Worm (Caenorhabditis elegans) whole organism, L2 larva: ENCODE data around the gene old-2.
A peak's percentile ranks its signal among the peaks of the same experiment; 100 is the strongest.

Experiments
- C34F6.9 ChIP-seq: fragments of 150-350 bp; optimal IDR thresholded peaks from 2 replicates; lab custom pipeline; 2014; ENCODE audit warnings: missing biosample characterization, missing genetic modification characterization
- F13H6.1 ChIP-seq: sonication (generic microtip); optimal IDR thresholded peaks from 2 replicates; lab custom pipeline; 2016; ENCODE audit warnings: missing genetic modification characterization, missing compliant biosample characterization
- R02D3.7 ChIP-seq: fragments of 150-350 bp; optimal IDR thresholded peaks from 2 replicates; lab custom pipeline; 2014; ENCODE audit warnings: missing biosample characterization, missing genetic modification characterization
- Y55F3AM.14 ChIP-seq: fragments of 200-800 bp; sonication (Bioruptor generic); optimal IDR thresholded peaks from 2 replicates; lab custom pipeline; 2018; ENCODE audit warnings: mild to moderate bottlenecking, missing genetic modification characterization, missing compliant biosample characterization
- ZK546.5 ChIP-seq: sonication (generic microtip); optimal IDR thresholded peaks from 2 replicates; lab custom pipeline; 2017; ENCODE audit warnings: missing biosample characterization, missing genetic modification characterization
- aly-2 ChIP-seq: fragments of 150-350 bp; optimal IDR thresholded peaks from 2 replicates; lab custom pipeline; 2014; ENCODE audit warnings: missing biosample characterization, missing genetic modification characterization
- ama-1 ChIP-seq: fragments of 150-350 bp; optimal IDR thresholded peaks from 2 replicates; lab custom pipeline; 2018; ENCODE audit warnings: inconsistent platforms
- crh-2 ChIP-seq: sonication (generic microtip); optimal IDR thresholded peaks from 2 replicates; lab custom pipeline; 2017; ENCODE audit warnings: missing biosample characterization, missing genetic modification characterization
- dmd-4 ChIP-seq: sonication (generic microtip); optimal IDR thresholded peaks from 2 replicates; lab custom pipeline; 2017; ENCODE audit warnings: missing biosample characterization, missing genetic modification characterization
- elt-3 ChIP-seq: sonication (generic microtip); optimal IDR thresholded peaks from 2 replicates; lab custom pipeline; 2017; ENCODE audit warnings: missing biosample characterization, missing genetic modification characterization
- fos-1 ChIP-seq: fragments of 150-350 bp; optimal IDR thresholded peaks from 2 replicates; lab custom pipeline; 2014; ENCODE audit warnings: missing biosample characterization, missing genetic modification characterization
- lin-39 ChIP-seq: fragments of 150-350 bp; optimal IDR thresholded peaks from 2 replicates; lab custom pipeline; 2014; ENCODE audit warnings: missing biosample characterization, missing genetic modification reagents, missing genetic modification characterization
- lsy-2 ChIP-seq, 2 experiments: fragments of 150-350 bp in 1 of 2; sonication (generic microtip) in 1 of 2; optimal IDR thresholded peaks; 2 replicates each; lab custom pipeline; 2014 to 2017; ENCODE audit warnings: missing biosample characterization in 2 of 2, missing genetic modification characterization in 2 of 2
- mbf-1 ChIP-seq: sonication (generic microtip); optimal IDR thresholded peaks from 2 replicates; lab custom pipeline; 2017; ENCODE audit warnings: missing biosample characterization, missing genetic modification characterization
- nhr-10 ChIP-seq: sonication (generic microtip); optimal IDR thresholded peaks from 2 replicates; lab custom pipeline; 2017; ENCODE audit warnings: missing biosample characterization, missing genetic modification characterization
- nhr-12 ChIP-seq: fragments of 150-350 bp; optimal IDR thresholded peaks from 2 replicates; lab custom pipeline; 2014; ENCODE audit warnings: missing biosample characterization, missing genetic modification characterization
- nhr-129 ChIP-seq: fragments of 150-350 bp; optimal IDR thresholded peaks from 2 replicates; lab custom pipeline; 2014; ENCODE audit warnings: missing biosample characterization, missing genetic modification characterization
- nhr-21 ChIP-seq: fragments of 150-350 bp; optimal IDR thresholded peaks from 2 replicates; lab custom pipeline; 2014; ENCODE audit warnings: missing biosample characterization, missing genetic modification characterization
- nhr-25 ChIP-seq: fragments of 150-350 bp; sonication (generic microtip); optimal IDR thresholded peaks from 3 replicates; lab custom pipeline; 2014; ENCODE audit warnings: missing biosample characterization, missing genetic modification characterization
- nhr-6 ChIP-seq: fragments of 150-350 bp; optimal IDR thresholded peaks from 2 replicates; lab custom pipeline; 2014; ENCODE audit warnings: missing biosample characterization, missing genetic modification characterization
- nhr-77 ChIP-seq: fragments of 150-350 bp; optimal IDR thresholded peaks from 2 replicates; lab custom pipeline; 2014; ENCODE audit warnings: missing biosample characterization, missing genetic modification characterization
- sma-3 ChIP-seq: sonication (generic microtip); optimal IDR thresholded peaks from 2 replicates; lab custom pipeline; 2016; ENCODE audit warnings: missing genetic modification reagents, missing genetic modification characterization, missing compliant biosample characterization
- sma-9 ChIP-seq, 2 experiments: fragments of 150-350 bp in 1 of 2; sonication (generic microtip) in 1 of 2; optimal IDR thresholded peaks; 2 replicates each; lab custom pipeline; 2014 to 2016; ENCODE audit warnings: missing genetic modification characterization in 2 of 2, mild to moderate bottlenecking in 1 of 2, missing biosample characterization in 1 of 2, missing compliant biosample characterization in 1 of 2, missing genetic modification reagents in 1 of 2, moderate library complexity in 1 of 2
- unc-62 ChIP-seq: fragments of 150-350 bp; optimal IDR thresholded peaks from 2 replicates; lab custom pipeline; 2014; ENCODE audit warnings: missing biosample characterization, missing genetic modification reagents, missing genetic modification characterization
- zag-1 ChIP-seq: fragments of 150-350 bp; optimal IDR thresholded peaks from 2 replicates; lab custom pipeline; 2014; ENCODE audit warnings: missing biosample characterization, missing genetic modification characterization
- ztf-1 ChIP-seq: fragments of 200-800 bp; sonication (Bioruptor generic); conservative IDR thresholded peaks from 2 replicates; pipeline ENCODE4 v1.3.6; 2022; ENCODE audit warnings: missing genetic modification characterization, missing compliant biosample characterization
- ztf-11 ChIP-seq: sonication (generic microtip); optimal IDR thresholded peaks from 2 replicates; lab custom pipeline; 2017; ENCODE audit warnings: missing biosample characterization, missing genetic modification characterization

Gene old-2

ce11 chrII:9826946-9827345 is 22.5 kb downstream of the old-2 start:
- TF ChIP-seq crh-2 (tag; lab: Kevin White, UChicago) (no peak), R02D3.7 (tag; lab: Kevin White, UChicago) (no peak)

ce11 chrII:9807519-9807972 is 41.9 kb downstream of the old-2 start, which contains the start of gene cyp-13A8:
cyp-13A8 (minus strand) TSS chrII:9807569.
- TF ChIP-seq C34F6.9 (tag; lab: Kevin White, UChicago) (no peak), sma-3 (no peak), fos-1 (tag; lab: Kevin White, UChicago) (peak; percentile 94), ZK546.5 (tag; lab: Kevin White, UChicago) (no peak), sma-9 (GFP tag; optimal IDR thresholded peaks at IDR 0.05; lab: Kevin White, UChicago) (peak; percentile 90), sma-9 (tag; optimal IDR thresholded peaks at IDR 0.05; lab: Kevin White, UChicago) (no peak), mbf-1 (tag; lab: Kevin White, UChicago) (no peak), crh-2 (tag; lab: Kevin White, UChicago) (peak; percentile 39), nhr-21 (no peak), dmd-4 (tag; lab: Kevin White, UChicago) (no peak), nhr-129 (peak; percentile 39), F13H6.1 (tag; lab: Kevin White, UChicago) (no peak), Y55F3AM.14 (GFP tag; lab: Kevin White, UChicago) (no peak)
- TF ChIP-seq, all 48 proteins: peak for 4

ce11 chrII:9803320-9803719 is 46.1 kb downstream of the old-2 start, which contains the start of gene cyp-13A7:
cyp-13A7 (plus strand) TSS chrII:9803620.
- no peak for TF ChIP-seq nhr-129
- TF ChIP-seq elt-3 (tag; lab: Kevin White, UChicago), result no peak
- no peak for TF ChIP-seq nhr-6 (tag; lab: Kevin White, UChicago)
- no peak for TF ChIP-seq lsy-2 (tag; optimal IDR thresholded peaks at IDR 0.05; lab: Kevin White, UChicago)
- no peak for TF ChIP-seq aly-2 (tag; lab: Kevin White, UChicago)
- TF ChIP-seq nhr-25 (tag; lab: Kevin White, UChicago), result no peak
- TF ChIP-seq nhr-12 (tag; lab: Kevin White, UChicago), result no peak
- no peak for TF ChIP-seq dmd-4 (tag; lab: Kevin White, UChicago)
- no peak for TF ChIP-seq C34F6.9 (tag; lab: Kevin White, UChicago)
- TF ChIP-seq crh-2 (tag; lab: Kevin White, UChicago), result no peak
- TF ChIP-seq unc-62 (GFP tag; lab: Kevin White, UChicago), result no peak
- TF ChIP-seq ztf-11 (tag; lab: Kevin White, UChicago), result no peak
- TF ChIP-seq nhr-10 (tag; lab: Kevin White, UChicago), result no peak
- TF ChIP-seq ama-1 (lab: Kevin White, UChicago), result no peak
- no peak for TF ChIP-seq nhr-77
- TF ChIP-seq fos-1 (tag; lab: Kevin White, UChicago), result no peak
- TF ChIP-seq Y55F3AM.14 (GFP tag; lab: Kevin White, UChicago), result no peak
- TF ChIP-seq sma-3, result no peak
- TF ChIP-seq R02D3.7 (tag; lab: Kevin White, UChicago), result no peak

- no peak for TF ChIP-seq crh-2 (tag; lab: Kevin White, UChicago)
- peak; percentile 62 for TF ChIP-seq fos-1 (tag; lab: Kevin White, UChicago)
These were observed 46.8 kb downstream of the old-2 start, which contains the start of gene cyp-13A6 for ce11 chrII:9802642-9803041. cyp-13A6 (minus strand) TSS chrII:9802821.

- TF ChIP-seq zag-1 (no peak), fos-1 (tag; lab: Kevin White, UChicago) (peak; percentile 92), sma-9 (GFP tag; optimal IDR thresholded peaks at IDR 0.05; lab: Kevin White, UChicago) (peak; percentile 68), sma-9 (tag; optimal IDR thresholded peaks at IDR 0.05; lab: Kevin White, UChicago) (no peak), sma-3 (peak; percentile 68), nhr-129 (peak; percentile 53)
These were observed 49.1 kb downstream of the old-2 start, which contains the start of gene cyp-13A5 for ce11 chrII:9800251-9800650. cyp-13A5 (minus strand) TSS chrII:9800362.

- no peak for TF ChIP-seq F13H6.1 (tag; lab: Kevin White, UChicago)
- TF ChIP-seq unc-62 (GFP tag; lab: Kevin White, UChicago), result no peak
- peak; percentile 15 for TF ChIP-seq sma-9 (GFP tag; optimal IDR thresholded peaks at IDR 0.05; lab: Kevin White, UChicago)
- no peak for TF ChIP-seq sma-9 (tag; optimal IDR thresholded peaks at IDR 0.05; lab: Kevin White, UChicago)
- TF ChIP-seq sma-3, result no peak
- peak; percentile 10 for TF ChIP-seq fos-1 (tag; lab: Kevin White, UChicago)
- no peak for TF ChIP-seq lin-39
- no peak for TF ChIP-seq ztf-1 (GFP tag; lab: Robert Waterston, UW)
These were observed 51.7 kb downstream of the old-2 start, which contains the start of gene cyp-13A4 for ce11 chrII:9797664-9798063. cyp-13A4 (minus strand) TSS chrII:9797740.
